Fruit fly (Drosophila melanogaster): ENCODE measurements around the gene CG14823.

The CG14823 gene

dm6 chr3L:7094548-7095072 is 28.5 kb downstream of the CG14823 start, which contains the start of gene form3:
Gene form3 (plus strand): TSS chr3L:7094818.
- TF ChIP-seq CG9932 (GFP tag; IDR thresholded peaks at IDR 0.05): peak; percentile 20; the same call in 1 of the 2 replicates
- TF ChIP-seq sqz (GFP tag; optimal IDR thresholded peaks at IDR 0.05): no peak
- TF ChIP-seq CG10431 (GFP tag; optimal IDR thresholded peaks at IDR 0.05): no peak
- TF ChIP-seq crol (GFP tag; IDR thresholded peaks at IDR 0.05): no peak
- TF ChIP-seq Eip74EF (GFP tag; optimal IDR thresholded peaks at IDR 0.05): no peak
- TF ChIP-seq dmrt11E (tag; optimal IDR thresholded peaks at IDR 0.05): no peak
- no peak for TF ChIP-seq CG11723 (GFP tag; optimal IDR thresholded peaks at IDR 0.05)
- TF ChIP-seq Neu2 (GFP tag; optimal IDR thresholded peaks at IDR 0.05; ENCODE audit: borderline replicate concordance): no peak
- TF ChIP-seq CG6689 (GFP tag; IDR thresholded peaks at IDR 0.05): no peak
- TF ChIP-seq nom (GFP tag; optimal IDR thresholded peaks at IDR 0.05): peak; percentile 12
- no peak for TF ChIP-seq ac (GFP tag; optimal IDR thresholded peaks at IDR 0.05)
- peak; percentile 61 for TF ChIP-seq Deaf1 (tag; optimal IDR thresholded peaks at IDR 0.05)
- TF ChIP-seq CG2875 (GFP tag; optimal IDR thresholded peaks at IDR 0.05): no peak
- TF ChIP-seq Antp (GFP tag; optimal IDR thresholded peaks at IDR 0.05): no peak
- TF ChIP-seq vvl (GFP tag; IDR thresholded peaks at IDR 0.05): peak; percentile 47
- no peak for TF ChIP-seq rib (GFP tag; IDR thresholded peaks at IDR 0.05)
- TF ChIP-seq Doc2 (GFP tag; IDR thresholded peaks at IDR 0.05): no peak
- no peak for TF ChIP-seq CG7745 (tag; optimal IDR thresholded peaks at IDR 0.05)
- TF ChIP-seq CG18599 (GFP tag; optimal IDR thresholded peaks at IDR 0.05): no peak
- peak; percentile 2 for TF ChIP-seq sug (tag; optimal IDR thresholded peaks at IDR 0.05)
- TF ChIP-seq cg (GFP tag; optimal IDR thresholded peaks at IDR 0.05): no peak
- TF ChIP-seq CG3065 (GFP tag; optimal IDR thresholded peaks at IDR 0.05): no peak
- 0 out of 2 replicates have a peak, but pooled peaks have one; percentile 16 for TF ChIP-seq NFAT (GFP tag; IDR thresholded peaks at IDR 0.05)
- peak; percentile 70 for TF ChIP-seq Med (GFP tag)
- TF ChIP-seq bab2 (GFP tag; optimal IDR thresholded peaks at IDR 0.05): no peak
- no peak for TF ChIP-seq shn (GFP tag; optimal IDR thresholded peaks at IDR 0.05)
- TF ChIP-seq CG18011 (GFP tag; optimal IDR thresholded peaks at IDR 0.05): no peak
- TF ChIP-seq Dek (tag; optimal IDR thresholded peaks at IDR 0.05): no peak
- peak; percentile 88 for TF ChIP-seq Jarid2 (GFP tag; optimal IDR thresholded peaks at IDR 0.05)
- no peak for TF ChIP-seq CG16815 (GFP tag; optimal IDR thresholded peaks at IDR 0.05)
- no peak for TF ChIP-seq CG6813 (GFP tag; optimal IDR thresholded peaks at IDR 0.05)
- no peak for TF ChIP-seq Ssrp (tag; optimal IDR thresholded peaks at IDR 0.05)
- peak; percentile 21; the same call in 1 of the 2 replicates for TF ChIP-seq ranshi (GFP tag; IDR thresholded peaks at IDR 0.05)
- no peak for TF ChIP-seq CG7357 (GFP tag; IDR thresholded peaks at IDR 0.05)
- TF ChIP-seq CG30020 (tag; optimal IDR thresholded peaks at IDR 0.05): no peak
- no peak for TF ChIP-seq CG17568 (GFP tag; optimal IDR thresholded peaks at IDR 0.05)
- TF ChIP-seq Bgb (GFP tag; IDR thresholded peaks at IDR 0.05; ENCODE audit: partially characterized antibody): 0 out of 2 replicates have a peak, but pooled peaks have one; percentile 42
- TF ChIP-seq ewg (GFP tag; optimal IDR thresholded peaks at IDR 0.05): no peak
- no peak for TF ChIP-seq CG4854 (GFP tag; optimal IDR thresholded peaks at IDR 0.05)
- no peak for TF ChIP-seq pum (GFP tag; optimal IDR thresholded peaks at IDR 0.05)
- no peak for TF ChIP-seq CG12942 (GFP tag; optimal IDR thresholded peaks at IDR 0.05)
- no peak for TF ChIP-seq knrl (GFP tag; IDR thresholded peaks at IDR 0.05; ENCODE audit: partially characterized antibody)
- TF ChIP-seq ftz-f1 (GFP tag; optimal IDR thresholded peaks at IDR 0.05): no peak
- TF ChIP-seq PHDP (tag; optimal IDR thresholded peaks at IDR 0.05): no peak
- TF ChIP-seq slp2 (GFP tag; optimal IDR thresholded peaks at IDR 0.05): no peak
- TF ChIP-seq CG8290 (GFP tag; optimal IDR thresholded peaks at IDR 0.05): no peak
- peak in 1 of 2 experiments; percentile 39 for TF ChIP-seq CG8290 (tag; optimal IDR thresholded peaks at IDR 0.05)
- TF ChIP-seq hbn (GFP tag; IDR thresholded peaks at IDR 0.05; ENCODE audit: partially characterized antibody): no peak
- TF ChIP-seq Myb (GFP tag; optimal IDR thresholded peaks at IDR 0.05): peak; percentile 45
- TF ChIP-seq CG12071 (GFP tag; optimal IDR thresholded peaks at IDR 0.05): no peak

All from whole organism, embryonic.